Worm (Caenorhabditis elegans): ENCODE results near the gene nhr-91.

DNA sequence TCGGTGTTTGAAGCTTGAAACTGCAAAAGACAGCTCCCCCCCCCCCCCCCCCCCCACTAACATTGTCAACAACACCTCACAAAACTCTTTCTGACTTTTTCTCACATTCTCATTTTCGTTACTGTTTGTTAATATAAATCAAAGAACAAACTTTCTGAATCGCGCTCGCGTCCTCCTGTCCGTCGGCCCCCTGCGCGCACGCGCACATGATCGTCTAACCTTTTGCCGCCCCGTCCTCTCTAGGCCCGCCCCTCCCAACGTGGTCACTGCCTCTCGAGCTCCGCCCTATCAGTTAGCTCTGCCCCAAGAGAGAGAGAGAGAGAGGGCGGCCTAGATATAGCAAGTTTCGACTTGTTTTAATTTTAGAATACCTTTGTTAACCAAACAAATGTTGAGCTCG, 31.6 kb downstream of the nhr-91 start:
- TF ChIP-seq ceh-82 (tag; optimal IDR thresholded peaks at IDR 0.05): no peak
- no peak for TF ChIP-seq ZK546.5 (tag; optimal IDR thresholded peaks at IDR 0.05)
- TF ChIP-seq nhr-11 (tag; optimal IDR thresholded peaks at IDR 0.05): no peak
- no peak for TF ChIP-seq unc-39 (tag; optimal IDR thresholded peaks at IDR 0.05)
- no peak for TF ChIP-seq lin-39 (tag; optimal IDR thresholded peaks at IDR 0.05)
- TF ChIP-seq ztf-1 (GFP tag; conservative IDR thresholded peaks at IDR 0.05): no peak
